Worm (Caenorhabditis elegans): ENCODE measurements around the gene Y22D7AL.11.

Y22D7AL.11 gene

ce11 chrIII:1598927-1599326, 35.2 kb downstream of the Y22D7AL.11 start:
- TF ChIP-seq R02D3.7 (tag; optimal IDR thresholded peaks at IDR 0.05) (no peak), nhr-25 (tag; optimal IDR thresholded peaks at IDR 0.05) (no peak), lin-39 (tag; optimal IDR thresholded peaks at IDR 0.05) (no peak), fos-1 (tag; optimal IDR thresholded peaks at IDR 0.05) (no peak), ztf-1 (GFP tag; conservative IDR thresholded peaks at IDR 0.05) (no peak), nhr-23 (tag; optimal IDR thresholded peaks at IDR 0.05) (no peak), ZK546.5 (tag; optimal IDR thresholded peaks at IDR 0.05) (no peak), nhr-12 (tag; optimal IDR thresholded peaks at IDR 0.05) (no peak), ztf-11 (tag; optimal IDR thresholded peaks at IDR 0.05) (no peak), egl-27 (tag; optimal IDR thresholded peaks at IDR 0.05) (no peak), blmp-1 (tag; optimal IDR thresholded peaks at IDR 0.05; ENCODE audit: insufficient read depth) (no peak), gmeb-1 (tag; optimal IDR thresholded peaks at IDR 0.05) (no peak), skn-1 (tag; optimal IDR thresholded peaks at IDR 0.05) (no peak), alr-1 (tag; optimal IDR thresholded peaks at IDR 0.05) (no peak), lin-13 (GFP tag; optimal IDR thresholded peaks at IDR 0.05) (no peak), sma-9 (GFP tag; optimal IDR thresholded peaks at IDR 0.05) (no peak), sma-9 (tag; optimal IDR thresholded peaks at IDR 0.05) (no peak), sem-4 (tag; optimal IDR thresholded peaks at IDR 0.05) (no peak), peb-1 (tag; optimal IDR thresholded peaks at IDR 0.05) (no peak), nhr-77 (tag; optimal IDR thresholded peaks at IDR 0.05) (no peak), unc-39 (tag; optimal IDR thresholded peaks at IDR 0.05) (no peak)

DNA sequence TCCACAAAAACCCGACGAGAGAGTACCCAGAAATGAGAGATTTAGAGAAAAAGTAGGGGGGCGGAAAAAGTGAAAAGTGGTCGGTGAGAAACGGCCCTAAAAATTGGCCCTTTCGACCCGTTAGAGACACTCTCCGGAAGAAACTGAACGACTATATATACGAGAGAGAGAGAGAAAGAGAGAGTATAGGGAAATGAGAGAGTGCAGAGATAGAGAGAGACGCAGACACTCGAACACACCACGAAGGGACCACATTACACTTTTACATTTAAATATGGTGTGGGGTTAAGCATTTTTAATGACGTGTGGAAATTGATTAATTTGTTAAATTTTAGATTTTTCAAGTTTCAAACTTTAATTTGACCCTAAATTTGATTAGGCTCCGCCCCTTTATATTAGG, 42.5 kb downstream of the Y22D7AL.11 start:
- TF ChIP-seq crh-2 (tag; optimal IDR thresholded peaks at IDR 0.05) (peak; percentile 39), Y55F3AM.14 (GFP tag; optimal IDR thresholded peaks at IDR 0.05) (no peak), ztf-11 (tag; optimal IDR thresholded peaks at IDR 0.05) (no peak), ama-1 (optimal IDR thresholded peaks at IDR 0.05) (no peak), lsy-2 (tag; optimal IDR thresholded peaks at IDR 0.05) (peak in 1 of 2 experiments; percentile 72), mab-5 (tag; optimal IDR thresholded peaks at IDR 0.05) (peak; percentile 8), mbf-1 (tag; optimal IDR thresholded peaks at IDR 0.05) (no peak), C34F6.9 (tag; optimal IDR thresholded peaks at IDR 0.05) (peak; percentile 47), lin-13 (GFP tag; optimal IDR thresholded peaks at IDR 0.05) (peak; percentile 49), nhr-237 (tag; optimal IDR thresholded peaks at IDR 0.05) (no peak), nhr-21 (tag; optimal IDR thresholded peaks at IDR 0.05) (no peak), nhr-25 (tag; optimal IDR thresholded peaks at IDR 0.05) (no peak), unc-55 (GFP tag; optimal IDR thresholded peaks at IDR 0.05) (peak; percentile 32), unc-39 (tag; optimal IDR thresholded peaks at IDR 0.05) (no peak), lin-11 (tag; optimal IDR thresholded peaks at IDR 0.05) (no peak), nhr-10 (tag; optimal IDR thresholded peaks at IDR 0.05) (no peak), nhr-6 (tag; optimal IDR thresholded peaks at IDR 0.05) (no peak), aly-2 (tag; optimal IDR thresholded peaks at IDR 0.05) (no peak), ceh-82 (tag; optimal IDR thresholded peaks at IDR 0.05) (no peak), peb-1 (tag; optimal IDR thresholded peaks at IDR 0.05) (no peak)

DNA sequence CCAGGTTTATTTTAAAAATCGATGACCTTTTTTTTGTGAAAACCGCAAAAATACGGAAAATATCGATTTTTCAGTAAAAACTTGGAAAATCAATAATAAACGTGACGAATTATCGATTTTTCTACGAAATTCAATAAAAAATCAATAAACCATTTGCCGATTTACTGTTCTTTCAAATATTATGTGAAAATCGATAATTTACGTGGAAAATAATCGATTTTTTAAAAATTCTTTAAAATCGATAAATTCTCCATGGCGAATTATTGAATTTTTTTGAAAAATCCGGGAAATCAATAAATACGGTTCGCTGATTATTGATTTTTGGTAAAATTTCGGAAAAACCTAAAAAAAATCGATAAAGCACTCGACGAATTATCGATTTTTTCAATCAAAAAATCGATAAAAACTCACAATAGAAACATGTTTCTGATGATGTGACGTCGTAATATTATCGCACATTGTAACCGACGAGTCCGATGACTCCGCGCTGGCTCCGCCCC, 49.9 kb downstream of the Y22D7AL.11 start:
- TF ChIP-seq elt-3 (tag; optimal IDR thresholded peaks at IDR 0.05), result no peak
- TF ChIP-seq elt-1 (tag; optimal IDR thresholded peaks at IDR 0.05), result no peak
- TF ChIP-seq aly-2 (tag; optimal IDR thresholded peaks at IDR 0.05), result no peak

ce11 chrIII:1583529-1583928, 50.6 kb downstream of the Y22D7AL.11 start:
- no peak for TF ChIP-seq sma-9 (GFP tag; optimal IDR thresholded peaks at IDR 0.05)
- no peak for TF ChIP-seq sma-9 (tag; optimal IDR thresholded peaks at IDR 0.05)
- no peak for TF ChIP-seq egl-27 (tag; optimal IDR thresholded peaks at IDR 0.05)
- no peak for TF ChIP-seq ztf-11 (tag; optimal IDR thresholded peaks at IDR 0.05)
- TF ChIP-seq nhr-237 (tag; optimal IDR thresholded peaks at IDR 0.05), result no peak
- TF ChIP-seq unc-55 (GFP tag; optimal IDR thresholded peaks at IDR 0.05), result no peak
- no peak for TF ChIP-seq dmd-4 (tag; optimal IDR thresholded peaks at IDR 0.05)
- TF ChIP-seq crh-2 (tag; optimal IDR thresholded peaks at IDR 0.05), result no peak
- no peak for TF ChIP-seq nhr-12 (tag; optimal IDR thresholded peaks at IDR 0.05)
